Fruit fly (Drosophila melanogaster) whole organism, embryonic: ENCODE data around the gene RpL37-1.

Source experiments
- Sox102F ChIP-seq: fragments of 200-800 bp; sonication (Bioruptor generic); optimal IDR thresholded peaks from 2 replicates; lab custom pipeline; 2018; ENCODE audit warnings: missing biosample characterization, mild to moderate bottlenecking, missing genetic modification characterization, moderate library complexity
- fru ChIP-seq: fragments of >200 bp; optimal IDR thresholded peaks from 2 replicates; lab custom pipeline; 2017

DNA sequence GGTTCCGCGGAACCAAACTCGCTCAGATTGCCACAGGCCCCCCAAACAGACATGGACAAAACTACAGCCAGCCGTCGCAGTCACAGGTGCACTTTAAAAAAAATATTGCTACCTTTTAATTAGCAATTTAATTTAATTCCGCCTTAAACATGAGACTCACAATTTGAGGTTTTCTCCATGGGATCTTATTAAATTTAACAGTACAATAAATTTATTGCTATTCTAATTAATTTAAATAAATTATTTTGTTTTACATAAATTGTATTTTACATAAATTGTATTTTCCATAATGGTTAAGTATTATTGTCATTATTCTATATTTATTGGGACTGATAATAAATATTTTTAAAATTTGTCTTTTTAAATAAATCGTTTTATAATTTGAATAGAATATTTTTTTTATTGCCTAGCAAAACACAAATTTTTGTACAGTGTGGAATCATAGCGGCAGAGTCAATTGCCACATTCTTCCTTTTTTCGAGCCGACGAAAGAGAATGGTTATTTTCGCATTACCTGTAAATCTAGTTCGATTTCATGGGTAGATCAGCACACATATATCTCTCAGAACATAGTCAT, 15.7 kb downstream of the RpL37-1 start:
- TF ChIP-seq fru: no peak
- peak; percentile 49 for TF ChIP-seq Sox102F
